Fruit fly (Drosophila melanogaster): ENCODE data around the gene CG3386.

The CG3386 gene

dm6 chr3L:652637-653036 is 29.6 kb downstream of the CG3386 start, which contains the start of gene CG3402 (continued):
- TF ChIP-seq CG16813 (GFP tag; IDR thresholded peaks at IDR 0.05; ENCODE audit: partially characterized antibody) (peak; percentile 68), CG17385 (GFP tag; optimal IDR thresholded peaks at IDR 0.05) (peak; percentile 98), CG10267 (tag; optimal IDR thresholded peaks at IDR 0.05) (peak; percentile 33), Drgx (GFP tag; IDR thresholded peaks at IDR 0.05) (no peak), CG2129 (GFP tag; IDR thresholded peaks at IDR 0.05; ENCODE audit: partially characterized antibody) (0 out of 2 replicates have a peak, but pooled peaks have one; percentile 18), crp (GFP tag; optimal IDR thresholded peaks at IDR 0.05) (peak in 1 of 2 experiments; percentile 40), YL-1 (GFP tag; optimal IDR thresholded peaks at IDR 0.05) (peak; percentile 47), Doc3 (GFP tag; IDR thresholded peaks at IDR 0.05; ENCODE audit: partially characterized antibody) (peak; percentile 72), HmgZ (tag; optimal IDR thresholded peaks at IDR 0.05) (peak; percentile 26)

DNA sequence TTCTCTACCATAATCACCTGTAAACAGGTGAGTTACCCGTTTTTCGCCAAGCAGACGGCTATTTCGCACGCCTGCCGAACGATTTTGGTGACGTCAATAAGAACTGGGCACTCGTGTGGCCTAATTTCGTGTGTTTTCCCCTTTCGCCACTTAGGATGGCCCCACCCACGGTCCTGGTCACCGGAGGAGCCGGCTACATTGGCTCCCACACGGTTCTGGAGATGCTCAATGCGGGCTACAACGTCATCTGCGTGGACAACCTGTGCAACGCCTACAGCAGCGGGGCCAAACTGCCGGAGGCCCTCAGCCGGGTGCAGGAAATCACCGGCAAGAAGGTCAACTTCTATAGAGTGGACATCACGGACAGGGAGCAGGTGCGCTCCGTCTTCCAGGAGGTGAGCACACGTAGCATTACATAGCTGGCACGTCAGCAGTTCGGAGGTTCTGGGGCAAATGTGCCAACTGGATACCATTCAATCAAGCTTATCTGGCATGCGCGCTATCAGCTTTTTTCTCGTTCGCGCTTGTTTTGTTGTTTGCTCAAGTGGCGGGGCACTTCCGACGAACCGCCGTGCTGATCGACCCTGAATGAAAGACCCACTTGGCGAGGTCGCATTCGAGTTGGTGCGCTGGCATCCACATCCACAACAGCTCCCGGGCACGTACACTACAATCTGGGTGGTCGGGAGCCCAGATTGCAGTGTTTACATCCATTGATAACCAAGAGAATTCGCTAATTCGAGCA is 33.1 kb downstream of the CG3386 start:
- no peak for TF ChIP-seq MBD-R2 (GFP tag; IDR thresholded peaks at IDR 0.05)
- no peak for TF ChIP-seq CG9727 (GFP tag; optimal IDR thresholded peaks at IDR 0.05)
- no peak for TF ChIP-seq H2.0 (GFP tag; IDR thresholded peaks at IDR 0.05)
- TF ChIP-seq CG6654 (GFP tag; optimal IDR thresholded peaks at IDR 0.05) = no peak
- TF ChIP-seq CG11093 (GFP tag; IDR thresholded peaks at IDR 0.05) = no peak
- no peak for TF ChIP-seq CG8765 (GFP tag; IDR thresholded peaks at IDR 0.05)
- no peak for TF ChIP-seq croc (GFP tag; conservative IDR thresholded peaks at IDR 0.05)
- TF ChIP-seq sug (tag; optimal IDR thresholded peaks at IDR 0.05) = peak; percentile 31
- TF ChIP-seq CG16863 (GFP tag; optimal IDR thresholded peaks at IDR 0.05) = no peak
- TF ChIP-seq BtbVII (GFP tag; optimal IDR thresholded peaks at IDR 0.05) = no peak
- no peak for TF ChIP-seq toy (GFP tag; IDR thresholded peaks at IDR 0.05)
- TF ChIP-seq eyg (GFP tag; optimal IDR thresholded peaks at IDR 0.05) = no peak
- no peak for TF ChIP-seq CG12236 (GFP tag; optimal IDR thresholded peaks at IDR 0.05)
- no peak for TF ChIP-seq CG3847 (GFP tag; IDR thresholded peaks at IDR 0.05)
- no peak for TF ChIP-seq CG17328 (GFP tag; IDR thresholded peaks at IDR 0.05)
- TF ChIP-seq aop (GFP tag; IDR thresholded peaks at IDR 0.05) = 0 out of 2 replicates have a peak, but pooled peaks have one; percentile 10
- TF ChIP-seq NFAT (GFP tag; IDR thresholded peaks at IDR 0.05) = no peak
- TF ChIP-seq CG13296 (GFP tag; optimal IDR thresholded peaks at IDR 0.05) = no peak
- TF ChIP-seq nom (GFP tag; optimal IDR thresholded peaks at IDR 0.05) = no peak
- TF ChIP-seq Oaz (GFP tag; IDR thresholded peaks at IDR 0.05) = no peak
- TF ChIP-seq Sry-δ (GFP tag; optimal IDR thresholded peaks at IDR 0.05) = no peak
- no peak for TF ChIP-seq jumu (GFP tag; optimal IDR thresholded peaks at IDR 0.05)
- TF ChIP-seq nerfin-1 (tag; optimal IDR thresholded peaks at IDR 0.05) = no peak
- no peak for TF ChIP-seq CG3281 (GFP tag; optimal IDR thresholded peaks at IDR 0.05)
- TF ChIP-seq ssp (GFP tag; IDR thresholded peaks at IDR 0.05) = no peak
- no peak for TF ChIP-seq Deaf1 (tag; optimal IDR thresholded peaks at IDR 0.05)
- no peak for TF ChIP-seq hb (GFP tag; IDR thresholded peaks at IDR 0.05; ENCODE audit: partially characterized antibody)
- no peak for TF ChIP-seq cwo (GFP tag; optimal IDR thresholded peaks at IDR 0.05)
- TF ChIP-seq gsb (GFP tag; IDR thresholded peaks at IDR 0.05) = no peak
- no peak for TF ChIP-seq CG18619 (GFP tag; optimal IDR thresholded peaks at IDR 0.05)
- TF ChIP-seq unc-4 (GFP tag; IDR thresholded peaks at IDR 0.05; ENCODE audit: partially characterized antibody) = no peak
- TF ChIP-seq CG34376 (GFP tag; optimal IDR thresholded peaks at IDR 0.05) = peak; percentile 13
- TF ChIP-seq Rfx (GFP tag; IDR thresholded peaks at IDR 0.05) = 0 out of 2 replicates have a peak, but pooled peaks have one; percentile 4
- no peak for TF ChIP-seq HLH54F (GFP tag; optimal IDR thresholded peaks at IDR 0.05)
- TF ChIP-seq Poxn (GFP tag; IDR thresholded peaks at IDR 0.05) = no peak
- TF ChIP-seq trem (tag; optimal IDR thresholded peaks at IDR 0.05) = no peak
- no peak for TF ChIP-seq prd (optimal IDR thresholded peaks at IDR 0.05)
- peak; percentile 13; the same call in 1 of the 3 replicates for TF ChIP-seq prd (GFP tag; IDR thresholded peaks at IDR 0.05)
- TF ChIP-seq CG3838 (GFP tag; optimal IDR thresholded peaks at IDR 0.05) = no peak
- TF ChIP-seq sens (GFP tag) = peak; percentile 36
